Fruit fly (Drosophila melanogaster) whole organism, adult: ENCODE measurements around the gene sordd1.

Experiments used
- CG11617 ChIP-seq: fragments of 200-800 bp; sonication (Bioruptor generic); optimal IDR thresholded peaks from 2 replicates; lab custom pipeline; 2017; ENCODE audit warnings: mild to moderate bottlenecking, missing biosample characterization, missing genetic modification reagents, missing genetic modification characterization
- CG12768 ChIP-seq: fragments of 200-800 bp; sonication (Bioruptor generic); optimal IDR thresholded peaks from 2 replicates; lab custom pipeline; 2017; ENCODE audit warnings: missing biosample characterization, missing genetic modification characterization, mild to moderate bottlenecking, moderate library complexity, missing genetic modification reagents
- CG1620 ChIP-seq: fragments of 200-800 bp; sonication (Bioruptor generic); optimal IDR thresholded peaks from 2 replicates; lab custom pipeline; 2016; ENCODE audit warnings: missing biosample characterization, missing genetic modification characterization
- CG33017 ChIP-seq: fragments of 200-800 bp; sonication (Bioruptor generic); optimal IDR thresholded peaks from 2 replicates; lab custom pipeline; 2018; ENCODE audit warnings: missing biosample characterization, mild to moderate bottlenecking, missing genetic modification characterization, moderate library complexity
- CG5204 ChIP-seq: fragments of 200-800 bp; sonication (Bioruptor generic); optimal IDR thresholded peaks from 2 replicates; lab custom pipeline; 2016; ENCODE audit warnings: missing biosample characterization, missing genetic modification characterization
- CG7101 ChIP-seq: fragments of 200-800 bp; sonication (Bioruptor generic); optimal IDR thresholded peaks from 2 replicates; lab custom pipeline; 2018; ENCODE audit warnings: missing biosample characterization, mild to moderate bottlenecking, missing genetic modification characterization, moderate library complexity
- Hr96 ChIP-seq: fragments of 200-800 bp; sonication (Bioruptor generic); optimal IDR thresholded peaks from 2 replicates; lab custom pipeline; 2016; ENCODE audit warnings: missing biosample characterization, missing genetic modification characterization
- Mnt ChIP-seq: fragments of 200-800 bp; sonication (Bioruptor generic); optimal IDR thresholded peaks from 2 replicates; lab custom pipeline; 2016; ENCODE audit warnings: missing biosample characterization, mild to moderate bottlenecking, missing genetic modification characterization
- cic ChIP-seq: fragments of 200-800 bp; sonication (Bioruptor generic); optimal IDR thresholded peaks from 2 replicates; lab custom pipeline; 2017; ENCODE audit warnings: missing biosample characterization, mild to moderate bottlenecking, missing genetic modification characterization, moderate library complexity
- kay ChIP-seq: fragments of 200-800 bp; sonication (Bioruptor generic); peaks from one replicate; lab custom pipeline; 2016; ENCODE audit warnings: missing biosample characterization, missing genetic modification characterization, borderline replicate concordance
- ovo ChIP-seq: fragments of 200-800 bp; sonication (Bioruptor generic); optimal IDR thresholded peaks from 2 replicates; lab custom pipeline; 2016; ENCODE audit warnings: missing biosample characterization, missing genetic modification characterization

- TF ChIP-seq Hr96 (GFP tag; lab: Kevin White, UChicago) (no peak), CG7101 (tag; lab: Kevin White, UChicago) (no peak), ovo (no peak), CG11617 (no peak), Mnt (GFP tag; lab: Kevin White, UChicago) (no peak), CG1620 (GFP tag; lab: Kevin White, UChicago) (no peak), CG12768 (GFP tag; lab: Kevin White, UChicago) (no peak), CG5204 (GFP tag; lab: Kevin White, UChicago) (no peak), CG33017 (tag; lab: Kevin White, UChicago) (no peak), cic (no peak), kay (GFP tag; lab: Kevin White, UChicago) (no peak)
These were observed 22.9 kb upstream of the sordd1 start for dm6 chrX:15818608-15819184.
